Worm (Caenorhabditis elegans): ENCODE data around the gene ceh-53.

ceh-53 gene

ce11 chrIV:3497909-3498308 is at the start of gene ceh-53:
Gene ceh-53 (plus strand): TSS chrIV:3498209.
- TF ChIP-seq lsy-27 (tag; optimal IDR thresholded peaks at IDR 0.05; ENCODE audit: borderline replicate concordance, insufficient read depth): no peak
- TF ChIP-seq pbrm-1 (GFP tag; IDR thresholded peaks at IDR 0.05): no peak
- no peak for TF ChIP-seq lin-35 (GFP tag; optimal IDR thresholded peaks at IDR 0.05)
- no peak for TF ChIP-seq him-1 (tag; optimal IDR thresholded peaks at IDR 0.05)
- TF ChIP-seq F57C9.4 (tag; optimal IDR thresholded peaks at IDR 0.05): no peak
- TF ChIP-seq unc-130 (GFP tag; optimal IDR thresholded peaks at IDR 0.05): no peak
- no peak for TF ChIP-seq K11D2.4 (GFP tag; IDR thresholded peaks at IDR 0.05)
- TF ChIP-seq bed-2 (GFP tag; IDR thresholded peaks at IDR 0.05): no peak
- TF ChIP-seq hlh-12 (tag; optimal IDR thresholded peaks at IDR 0.05): no peak
- TF ChIP-seq ztf-18 (tag; optimal IDR thresholded peaks at IDR 0.05): no peak
- TF ChIP-seq Y79H2A.3 (GFP tag; conservative IDR thresholded peaks at IDR 0.05): no peak
- no peak for TF ChIP-seq chd-7 (tag; optimal IDR thresholded peaks at IDR 0.05)
- no peak for TF ChIP-seq lsl-1 (GFP tag; optimal IDR thresholded peaks at IDR 0.05)
- TF ChIP-seq T07F8.4 (tag; optimal IDR thresholded peaks at IDR 0.05): no peak
- TF ChIP-seq ztf-25 (GFP tag; IDR thresholded peaks at IDR 0.05): no peak
- TF ChIP-seq madf-10 (tag; optimal IDR thresholded peaks at IDR 0.05): no peak
- no peak for TF ChIP-seq ceh-79 (tag; optimal IDR thresholded peaks at IDR 0.05)
- TF ChIP-seq efl-1 (GFP tag; optimal IDR thresholded peaks at IDR 0.05): no peak
- TF ChIP-seq madf-6 (GFP tag; IDR thresholded peaks at IDR 0.05): no peak
- no peak for TF ChIP-seq snpc-4 (GFP tag; optimal IDR thresholded peaks at IDR 0.05)
- no peak for TF ChIP-seq snpc-4 (tag; optimal IDR thresholded peaks at IDR 0.05)

- TF ChIP-seq dpl-1 (GFP tag; optimal IDR thresholded peaks at IDR 0.05): no peak
- no peak for TF ChIP-seq nfya-1 (tag; optimal IDR thresholded peaks at IDR 0.05; ENCODE audit: borderline replicate concordance, insufficient read depth)
- TF ChIP-seq dpff-1 (tag; optimal IDR thresholded peaks at IDR 0.05): no peak
- TF ChIP-seq tbp1 (GFP tag; optimal IDR thresholded peaks at IDR 0.05): no peak
- TF ChIP-seq hlh-26 (GFP tag; conservative IDR thresholded peaks at IDR 0.05): no peak
- TF ChIP-seq xnd-1 (tag; optimal IDR thresholded peaks at IDR 0.05): no peak
- TF ChIP-seq F23B12.7 (tag; optimal IDR thresholded peaks at IDR 0.05; ENCODE audit: insufficient read depth): no peak
- no peak for TF ChIP-seq C06A6.2 (GFP tag; conservative IDR thresholded peaks at IDR 0.05)
- TF ChIP-seq ZK185.1 (tag; optimal IDR thresholded peaks at IDR 0.05; ENCODE audit: poor library complexity, severe bottlenecking): no peak
- no peak for TF ChIP-seq efl-1 (GFP tag; optimal IDR thresholded peaks at IDR 0.05)
- no peak for TF ChIP-seq bed-1 (GFP tag; IDR thresholded peaks at IDR 0.05)
- no peak for TF ChIP-seq pha-4 (tag; optimal IDR thresholded peaks at IDR 0.05)
- no peak for TF ChIP-seq F33H1.4 (GFP tag; IDR thresholded peaks at IDR 0.05)
- TF ChIP-seq ztf-6 (GFP tag; IDR thresholded peaks at IDR 0.05): no peak
- TF ChIP-seq F57C9.4 (tag; optimal IDR thresholded peaks at IDR 0.05): no peak
- TF ChIP-seq nhr-90 (tag; optimal IDR thresholded peaks at IDR 0.05): no peak
- no peak for TF ChIP-seq lir-1 (GFP tag; conservative IDR thresholded peaks at IDR 0.05)
- no peak for TF ChIP-seq nhr-27 (tag; optimal IDR thresholded peaks at IDR 0.05)
- no peak for TF ChIP-seq atf-7 (tag; optimal IDR thresholded peaks at IDR 0.05)
- TF ChIP-seq F39B2.1 (GFP tag; IDR thresholded peaks at IDR 0.05): no peak
Observed at ce11 chrIV:3452516-3452915, 45.5 kb upstream of the ceh-53 start.

Data from whole organism, young adult.